Worm (Caenorhabditis elegans): ENCODE data around the gene sri-4.

Gene sri-4

ce11 chrV:727484-728351, 20.4 kb upstream of the sri-4 start, which contains the start of the genes icl-1 and srh-2 (continued):
- TF ChIP-seq Y5F2A.4 (GFP tag; optimal IDR thresholded peaks at IDR 0.05): peak; percentile 65
- peak; percentile 85 for TF ChIP-seq dve-1 (tag; optimal IDR thresholded peaks at IDR 0.05; ENCODE audit: insufficient read depth)
- no peak for TF ChIP-seq unc-62 (GFP tag; optimal IDR thresholded peaks at IDR 0.05 in 1 of 2)
- no peak for TF ChIP-seq unc-62 (tag; optimal IDR thresholded peaks at IDR 0.05)
- peak; percentile 38; the same call in 1 of the 2 replicates for TF ChIP-seq lin-29 (GFP tag; IDR thresholded peaks at IDR 0.05)
- 0 out of 2 replicates have a peak, but pooled peaks have one; percentile 23 for TF ChIP-seq lin-1 (GFP tag; IDR thresholded peaks at IDR 0.05)
- no peak for TF ChIP-seq mxl-3 (GFP tag; optimal IDR thresholded peaks at IDR 0.05)
- TF ChIP-seq lin-13 (GFP tag; optimal IDR thresholded peaks at IDR 0.05): no peak
- TF ChIP-seq dpl-1 (GFP tag; optimal IDR thresholded peaks at IDR 0.05): peak; percentile 1
- no peak for TF ChIP-seq spr-1 (tag; optimal IDR thresholded peaks at IDR 0.05)
- no peak for TF ChIP-seq mxl-2 (GFP tag; conservative IDR thresholded peaks at IDR 0.05)
- no peak for TF ChIP-seq ZK546.5 (tag; optimal IDR thresholded peaks at IDR 0.05)
- peak; percentile 64 for TF ChIP-seq nhr-10 (tag; optimal IDR thresholded peaks at IDR 0.05)
- peak; percentile 68; the same call in 1 of the 2 replicates for TF ChIP-seq daf-19 (GFP tag; conservative IDR thresholded peaks at IDR 0.05)
- no peak for TF ChIP-seq Y48G9A.11 (GFP tag; IDR thresholded peaks at IDR 0.05)
- TF ChIP-seq fkh-10 (GFP tag; optimal IDR thresholded peaks at IDR 0.05): no peak
- no peak for TF ChIP-seq tag-97 (GFP tag; IDR thresholded peaks at IDR 0.05)
- TF ChIP-seq madf-5 (GFP tag; IDR thresholded peaks at IDR 0.05): 0 out of 4 replicates have a peak, but pooled peaks of 1 of the 2 experiments have one; percentile 25
- TF ChIP-seq ztf-7 (tag; optimal IDR thresholded peaks at IDR 0.05): no peak
- TF ChIP-seq ZK337.2 (GFP tag; IDR thresholded peaks at IDR 0.05): no peak
- TF ChIP-seq daf-16 (GFP tag; optimal IDR thresholded peaks at IDR 0.05): peak; percentile 50 to 83
- TF ChIP-seq daf-16 (tag; optimal IDR thresholded peaks at IDR 0.05): peak; percentile 97
- peak; percentile 73 for TF ChIP-seq egl-43 (GFP tag; IDR thresholded peaks at IDR 0.05)
- no peak for TF ChIP-seq pqm-1 (tag; optimal IDR thresholded peaks at IDR 0.05)
- TF ChIP-seq unc-39 (tag; optimal IDR thresholded peaks at IDR 0.05): no peak
- TF ChIP-seq Y75B8A.6 (GFP tag; IDR thresholded peaks at IDR 0.05): no peak; the same call in 1 of the 2 replicates
- peak; percentile 43; the same call in 1 of the 2 replicates for TF ChIP-seq pha-4 (GFP tag; IDR thresholded peaks at IDR 0.05)
- no peak for TF ChIP-seq pha-4 (tag; optimal IDR thresholded peaks at IDR 0.05)
- peak; percentile 91 for TF ChIP-seq T26A8.4 (GFP tag; IDR thresholded peaks at IDR 0.05)
- TF ChIP-seq ceh-82 (tag; optimal IDR thresholded peaks at IDR 0.05): no peak
- no peak for TF ChIP-seq R02D3.7 (tag; optimal IDR thresholded peaks at IDR 0.05)
- peak; percentile 9; the same call in 1 of the 2 replicates for TF ChIP-seq ceh-20 (GFP tag; IDR thresholded peaks at IDR 0.05)
- no peak for TF ChIP-seq lin-39 (tag; optimal IDR thresholded peaks at IDR 0.05)
- TF ChIP-seq hlh-11 (tag; optimal IDR thresholded peaks at IDR 0.05): peak; percentile 84
- TF ChIP-seq ceh-62 (tag; optimal IDR thresholded peaks at IDR 0.05): no peak
- peak; percentile 95 for TF ChIP-seq ama-1 (optimal IDR thresholded peaks at IDR 0.05)

ce11 chrV:728822-729493, 19.2 kb upstream of the sri-4 start:
- TF ChIP-seq spr-1 (tag; optimal IDR thresholded peaks at IDR 0.05) (peak; percentile 57), tra-1 (GFP tag; IDR thresholded peaks at IDR 0.05) (no peak), aha-1 (tag) (peak; percentile 98), dve-1 (tag; optimal IDR thresholded peaks at IDR 0.05; ENCODE audit: insufficient read depth) (peak; percentile 96), dmd-6 (GFP tag; IDR thresholded peaks at IDR 0.05) (peak; percentile 13; the same call in 1 of the 2 replicates), mep-1 (tag; optimal IDR thresholded peaks at IDR 0.05) (peak; percentile 61), lin-38 (GFP tag; IDR thresholded peaks at IDR 0.05) (peak; percentile 13; the same call in 1 of the 2 replicates), Y75B8A.6 (GFP tag; IDR thresholded peaks at IDR 0.05) (0 out of 2 replicates have a peak, but pooled peaks have one; percentile 10), F10B5.3 (tag; optimal IDR thresholded peaks at IDR 0.05) (no peak), ztf-7 (tag; optimal IDR thresholded peaks at IDR 0.05) (no peak), hmg-1.1 (GFP tag; IDR thresholded peaks at IDR 0.05) (0 out of 2 replicates have a peak, but pooled peaks have one; percentile 26), daf-16 (GFP tag; optimal IDR thresholded peaks at IDR 0.05) (peak in 1 of 2 experiments; percentile 62), daf-16 (tag; optimal IDR thresholded peaks at IDR 0.05) (peak; percentile 56), attf-4 (tag; optimal IDR thresholded peaks at IDR 0.05) (no peak), dmd-8 (GFP tag; IDR thresholded peaks at IDR 0.05) (no peak), unc-62 (GFP tag; optimal IDR thresholded peaks at IDR 0.05 in 1 of 2) (no peak), unc-62 (tag; optimal IDR thresholded peaks at IDR 0.05) (no peak), nhr-48 (tag; optimal IDR thresholded peaks at IDR 0.05) (peak; percentile 64), egl-43 (GFP tag; IDR thresholded peaks at IDR 0.05) (0 out of 2 replicates have a peak, but pooled peaks have one; percentile 4), lsy-2 (tag; optimal IDR thresholded peaks at IDR 0.05) (peak in 1 of 2 experiments; percentile 69), pha-4 (GFP tag; IDR thresholded peaks at IDR 0.05) (0 out of 2 replicates have a peak, but pooled peaks have one; percentile 14), pha-4 (tag; optimal IDR thresholded peaks at IDR 0.05) (no peak)

Data from whole organism, L4 larva.